Worm (Caenorhabditis elegans) whole organism, L4/young adult: ENCODE measurements around the gene F21C10.7.
A peak's percentile ranks its signal among the peaks of the same experiment; 100 is the strongest.

Experiments used
- W03F9.2 ChIP-seq: fragments of 150-350 bp; optimal IDR thresholded peaks from 2 replicates; lab custom pipeline; 2014; ENCODE audit warnings: missing biosample characterization, missing genetic modification characterization
- dao-5 ChIP-seq: sonication (generic microtip); optimal IDR thresholded peaks from 2 replicates; lab custom pipeline; 2016; ENCODE audit warnings: missing genotype, missing genetic modification characterization, moderate library complexity, missing compliant biosample characterization
- him-1 ChIP-seq: sonication (generic microtip); optimal IDR thresholded peaks from 2 replicates; lab custom pipeline; 2016; ENCODE audit warnings: missing genotype, missing genetic modification reagents, missing genetic modification characterization, missing compliant biosample characterization

F21C10.7 gene

DNA sequence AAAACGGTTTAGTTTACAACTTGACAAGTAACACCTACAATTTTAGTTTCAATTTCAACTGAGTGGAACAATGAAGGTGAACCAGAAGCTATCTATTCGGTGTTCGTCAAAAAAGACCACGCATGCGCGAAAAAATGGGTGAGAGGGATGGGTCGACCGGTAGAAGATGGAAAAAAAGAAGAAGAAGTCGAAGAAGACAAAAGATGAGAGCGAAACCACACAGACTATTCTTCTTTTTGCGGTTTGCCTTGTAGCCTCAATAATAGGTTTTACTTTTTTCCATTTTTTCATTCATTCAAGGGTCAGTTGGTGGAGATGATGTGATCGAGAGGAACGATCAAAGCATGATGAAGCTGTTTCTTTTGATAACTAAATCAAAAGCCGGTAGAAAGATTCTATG is 30.2 kb upstream of the F21C10.7 start:
- TF ChIP-seq dao-5 (no peak), W03F9.2 (tag; lab: Kevin White, UChicago) (no peak), him-1 (tag; lab: Kevin White, UChicago) (no peak)

- TF ChIP-seq W03F9.2 (tag; lab: Kevin White, UChicago) (no peak), dao-5 (no peak), him-1 (tag; lab: Kevin White, UChicago) (no peak)
Observed at ce11 chrV:9084252-9084651, 28.3 kb upstream of the F21C10.7 start.

ce11 chrV:9085845-9086244 is 26.7 kb upstream of the F21C10.7 start:
- TF ChIP-seq W03F9.2 (tag; lab: Kevin White, UChicago) (no peak), him-1 (tag; lab: Kevin White, UChicago) (no peak), dao-5 (no peak)

DNA sequence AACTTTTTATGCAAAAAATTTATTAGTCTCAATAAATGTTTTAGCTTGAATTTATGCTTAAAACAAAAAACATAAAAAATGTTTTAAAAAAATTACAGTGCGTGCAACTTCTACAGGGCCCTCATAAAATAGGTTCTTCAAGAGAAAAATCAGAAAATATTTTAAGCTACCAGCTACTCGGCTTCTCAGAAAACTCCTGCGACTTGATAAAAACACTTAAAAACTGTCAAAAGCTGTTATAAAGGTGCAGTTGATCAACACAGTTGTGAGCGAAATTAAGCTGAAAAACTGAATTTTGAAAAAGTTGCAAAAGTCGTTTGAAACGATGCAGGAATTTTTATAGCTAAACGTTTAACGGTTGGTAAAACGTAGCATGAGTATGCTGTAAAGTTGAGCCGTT is 23.8 kb upstream of the F21C10.7 start:
- TF ChIP-seq him-1 (tag; lab: Kevin White, UChicago) = no peak
- TF ChIP-seq W03F9.2 (tag; lab: Kevin White, UChicago) = no peak
- no peak for TF ChIP-seq dao-5

- TF ChIP-seq him-1 (tag; lab: Kevin White, UChicago) (no peak), W03F9.2 (tag; lab: Kevin White, UChicago) (no peak)
Observed at ce11 chrV:9092209-9092608, 20.4 kb upstream of the F21C10.7 start, which contains the start of gene T27E4.1. Gene T27E4.1 (plus strand): TSS chrV:9092345.

- TF ChIP-seq him-1 (tag; lab: Kevin White, UChicago) (no peak), W03F9.2 (tag; lab: Kevin White, UChicago) (no peak), dao-5 (no peak)
Observed at ce11 chrV:9094060-9094628, 18.4 kb upstream of the F21C10.7 start.

DNA sequence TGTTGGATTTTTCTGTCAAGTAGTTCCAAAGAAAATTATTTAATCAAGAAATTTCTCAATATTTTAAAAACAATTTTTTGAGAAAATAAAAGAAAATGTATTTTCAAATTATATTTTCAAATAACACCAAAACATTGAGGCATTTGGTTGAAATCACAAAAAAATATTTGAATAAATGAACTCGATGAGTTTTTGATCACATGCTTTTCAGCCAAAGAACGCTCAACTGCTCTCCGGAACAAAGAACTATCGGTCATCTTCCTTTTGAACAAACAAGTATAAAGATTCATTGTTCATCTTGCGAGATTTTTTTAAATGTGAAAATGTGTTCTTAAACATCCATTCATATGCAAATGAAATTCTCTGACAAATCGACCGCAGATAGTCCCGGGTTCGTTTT is 17.6 kb upstream of the F21C10.7 start:
- no peak for TF ChIP-seq W03F9.2 (tag; lab: Kevin White, UChicago)
- TF ChIP-seq him-1 (tag; lab: Kevin White, UChicago) = no peak
- no peak for TF ChIP-seq dao-5

ce11 chrV:9095613-9096317 is 16.8 kb upstream of the F21C10.7 start, which contains the start of gene F21C10.10:
Gene F21C10.10 (plus strand): TSS chrV:9096267.
- TF ChIP-seq dao-5 = no peak
- TF ChIP-seq W03F9.2 (tag; lab: Kevin White, UChicago) = peak; percentile 32
- TF ChIP-seq him-1 (tag; lab: Kevin White, UChicago) = no peak

- no peak for TF ChIP-seq dao-5
- TF ChIP-seq W03F9.2 (tag; lab: Kevin White, UChicago) = no peak
- TF ChIP-seq him-1 (tag; lab: Kevin White, UChicago) = no peak
Observed at ce11 chrV:9096674-9097073, 15.9 kb upstream of the F21C10.7 start.

- TF ChIP-seq him-1 (tag; lab: Kevin White, UChicago) (no peak), W03F9.2 (tag; lab: Kevin White, UChicago) (no peak), dao-5 (no peak)
Observed at ce11 chrV:9097213-9097612, 15.4 kb upstream of the F21C10.7 start.

DNA sequence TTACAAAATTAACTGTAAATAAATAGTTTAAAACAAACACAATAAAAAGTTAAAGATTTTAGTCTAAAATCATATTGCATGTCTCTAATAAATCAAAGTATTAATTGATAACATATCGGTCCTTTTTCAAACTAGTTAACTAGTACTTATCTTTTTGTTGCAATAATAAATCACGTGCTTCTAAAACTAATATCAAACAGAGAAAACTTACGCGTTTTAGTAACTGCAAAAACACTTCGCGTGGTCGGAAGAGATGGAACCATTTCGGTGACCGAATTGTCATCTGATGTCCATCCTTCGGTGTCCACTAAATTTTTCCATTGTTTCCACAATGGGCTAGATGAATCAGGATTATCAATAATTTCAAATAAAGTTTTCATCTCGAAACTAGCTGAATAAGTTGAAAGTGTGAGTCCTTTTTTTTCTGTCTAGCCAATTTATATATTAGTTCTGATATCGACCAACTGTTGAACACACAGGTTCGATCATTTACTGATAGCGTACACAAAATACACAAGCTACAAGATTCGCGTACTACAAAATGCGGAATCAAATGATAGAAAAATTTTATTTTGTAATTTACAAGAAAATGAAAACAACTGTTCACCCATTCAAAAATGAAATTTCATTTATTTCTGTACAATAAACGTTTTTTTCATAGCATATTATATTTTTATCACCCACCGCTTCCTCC is 14.1 kb upstream of the F21C10.7 start, which contains the start of gene F21C10.9:
Gene F21C10.9 (minus strand): TSS at position 417 of the 694 bp plus-strand sequence.
- no peak for TF ChIP-seq him-1 (tag; lab: Kevin White, UChicago)
- TF ChIP-seq W03F9.2 (tag; lab: Kevin White, UChicago) = no peak
- TF ChIP-seq dao-5 = no peak

- no peak for TF ChIP-seq dao-5
- TF ChIP-seq W03F9.2 (tag; lab: Kevin White, UChicago) = no peak
- no peak for TF ChIP-seq him-1 (tag; lab: Kevin White, UChicago)
Observed at ce11 chrV:9101062-9101461, 11.5 kb upstream of the F21C10.7 start, which contains the start of gene frpr-6. Gene frpr-6 (minus strand): TSS chrV:9101162.

DNA sequence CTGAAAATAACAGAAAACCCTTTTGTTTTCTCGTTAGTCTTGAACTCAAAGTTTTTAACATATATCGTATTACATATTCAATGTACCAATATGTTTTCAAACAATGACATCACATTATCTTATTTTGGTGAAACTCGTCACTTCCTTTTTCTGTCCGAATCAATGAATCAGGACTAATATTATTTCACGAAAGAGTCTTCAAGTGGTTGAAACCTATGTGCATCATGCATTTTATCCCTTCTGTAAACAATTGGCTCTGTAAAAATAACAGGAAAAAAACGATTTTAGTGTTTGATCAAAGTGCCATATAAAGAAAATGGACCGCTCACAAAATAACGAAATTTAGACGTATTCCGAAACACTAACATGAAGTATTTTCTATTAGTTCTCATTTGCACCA is 4.3 kb upstream of the F21C10.7 start, which contains the start of gene F21C10.18:
Gene F21C10.18 (plus strand): TSS at position 301 of the 400 bp plus-strand sequence.
- TF ChIP-seq him-1 (tag; lab: Kevin White, UChicago) (no peak), dao-5 (no peak)

- TF ChIP-seq W03F9.2 (tag; lab: Kevin White, UChicago) = no peak
- no peak for TF ChIP-seq dao-5
- TF ChIP-seq him-1 (tag; lab: Kevin White, UChicago) = no peak
Observed at ce11 chrV:9109281-9109680, 3.3 kb upstream of the F21C10.7 start, which contains the start of gene pqn-31. Gene pqn-31 (plus strand): TSS chrV:9109581.
